Worm (Caenorhabditis elegans): ENCODE measurements around the gene Y69A2AR.19.

ce11 chrIV:2529281-2529680, 40.7 kb downstream of the Y69A2AR.19 start:
- TF ChIP-seq ama-1 (optimal IDR thresholded peaks at IDR 0.05) (no peak), ets-4 (tag; optimal IDR thresholded peaks at IDR 0.05) (no peak), nhr-11 (tag; optimal IDR thresholded peaks at IDR 0.05) (no peak), K02D7.2 (tag; optimal IDR thresholded peaks at IDR 0.05) (no peak), unc-3 (GFP tag; conservative IDR thresholded peaks at IDR 0.05) (no peak), unc-3 (tag; optimal IDR thresholded peaks at IDR 0.05) (no peak), hlh-30 (tag; optimal IDR thresholded peaks at IDR 0.05; ENCODE audit: insufficient read depth) (no peak), hlh-13 (GFP tag; optimal IDR thresholded peaks at IDR 0.05) (no peak), ceh-22 (tag; optimal IDR thresholded peaks at IDR 0.05) (no peak), unc-86 (tag; optimal IDR thresholded peaks at IDR 0.05) (no peak)

Data from whole organism, late embryonic.